Worm (Caenorhabditis elegans): ENCODE measurements around the gene C35C5.10.

DNA sequence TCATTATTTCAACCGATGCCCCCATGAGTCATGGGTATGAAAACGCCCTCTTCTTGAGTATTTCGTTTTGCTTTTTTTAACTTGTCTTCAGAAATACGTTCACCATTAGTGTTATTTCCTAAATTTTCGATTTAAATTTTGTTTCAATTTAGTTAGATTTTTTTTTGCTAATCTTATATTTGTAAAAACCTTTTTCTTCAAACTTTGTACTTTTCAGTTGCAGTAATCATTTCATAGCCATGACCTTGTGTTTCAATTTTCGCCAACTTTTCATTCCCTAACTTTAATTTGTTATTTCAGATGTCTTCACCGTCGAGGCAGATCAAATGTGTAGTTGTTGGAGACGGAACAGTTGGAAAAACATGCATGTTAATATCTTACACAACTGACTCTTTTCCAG, 7.7 kb upstream of the C35C5.10 start, which contains the start of gene mig-2:
- TF ChIP-seq egl-27 (tag; optimal IDR thresholded peaks at IDR 0.05) (no peak), ama-1 (optimal IDR thresholded peaks at IDR 0.05) (no peak), skn-1 (tag; optimal IDR thresholded peaks at IDR 0.05) (no peak), snpc-4 (tag; optimal IDR thresholded peaks at IDR 0.05) (no peak), ztf-11 (tag; optimal IDR thresholded peaks at IDR 0.05) (no peak), ZK546.5 (tag; optimal IDR thresholded peaks at IDR 0.05) (no peak), lin-11 (tag; optimal IDR thresholded peaks at IDR 0.05) (no peak), nhr-12 (tag; optimal IDR thresholded peaks at IDR 0.05) (no peak), mdl-1 (tag; optimal IDR thresholded peaks at IDR 0.05) (no peak), mab-5 (tag; optimal IDR thresholded peaks at IDR 0.05) (no peak), unc-62 (GFP tag; optimal IDR thresholded peaks at IDR 0.05) (no peak), dmd-4 (tag; optimal IDR thresholded peaks at IDR 0.05) (no peak), nhr-11 (tag; optimal IDR thresholded peaks at IDR 0.05) (no peak)

Data from whole organism, L2 larva.